Fruit fly (Drosophila melanogaster) whole organism, adult: ENCODE data around the gene CG10208.

Source experiments
- CG33017 ChIP-seq: fragments of 200-800 bp; sonication (Bioruptor generic); optimal IDR thresholded peaks from 2 replicates; lab custom pipeline; 2018; ENCODE audit warnings: missing biosample characterization, mild to moderate bottlenecking, missing genetic modification characterization, moderate library complexity
- CG5204 ChIP-seq: fragments of 200-800 bp; sonication (Bioruptor generic); optimal IDR thresholded peaks from 2 replicates; lab custom pipeline; 2016; ENCODE audit warnings: missing biosample characterization, missing genetic modification characterization
- Clk ChIP-seq: fragments of 200-800 bp; sonication (Bioruptor generic); optimal IDR thresholded peaks from 2 replicates; lab custom pipeline; 2017; ENCODE audit warnings: missing biosample characterization, missing genetic modification characterization
- Crg-1 ChIP-seq: fragments of 200-800 bp; sonication (Bioruptor generic); optimal IDR thresholded peaks from 2 replicates; lab custom pipeline; 2016; ENCODE audit warnings: missing biosample characterization, missing genetic modification characterization

- TF ChIP-seq CG33017 (tag; lab: Kevin White, UChicago) (peak; percentile 87), CG5204 (GFP tag; lab: Kevin White, UChicago) (peak; percentile 66), Crg-1 (GFP tag; lab: Kevin White, UChicago) (no peak), Clk (GFP tag; lab: Kevin White, UChicago) (no peak)
Measured at dm6 chr3R:23726740-23727139, 47.2 kb downstream of the CG10208 start.
